Worm (Caenorhabditis elegans): Measurements from ENCODE around the gene srx-45.

srx-45 gene

DNA sequence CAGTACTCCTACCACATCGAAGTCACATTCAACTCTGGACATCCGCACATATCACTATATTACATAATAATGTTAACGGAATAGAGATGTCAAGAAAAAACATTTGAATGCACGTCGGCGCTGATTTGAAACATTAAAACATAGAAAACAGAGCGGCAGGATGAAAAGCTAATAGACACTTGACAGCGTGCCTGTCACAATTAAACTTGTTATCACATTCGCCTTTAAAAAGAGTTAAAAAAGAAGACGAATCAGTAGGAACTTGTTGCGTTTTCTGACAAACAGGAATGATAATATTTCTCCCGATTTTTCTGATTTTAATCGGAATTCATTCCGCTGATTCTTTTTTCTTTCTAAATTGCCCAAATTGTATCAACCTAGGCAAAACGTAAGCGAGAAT is 11.1 kb upstream of the srx-45 start:
- TF ChIP-seq tab-1 (GFP tag; IDR thresholded peaks at IDR 0.05) (no peak), ztf-29 (GFP tag; IDR thresholded peaks at IDR 0.05) (no peak), flt-1 (GFP tag; IDR thresholded peaks at IDR 0.05) (no peak), cog-1 (tag; optimal IDR thresholded peaks at IDR 0.05) (no peak), ref-1 (GFP tag; conservative IDR thresholded peaks at IDR 0.05) (no peak), med-1 (GFP tag; optimal IDR thresholded peaks at IDR 0.05; ENCODE audit: insufficient read depth) (no peak), T22C8.4 (GFP tag; IDR thresholded peaks at IDR 0.05) (no peak), klf-2 (GFP tag; conservative IDR thresholded peaks at IDR 0.05) (no peak), ztf-23 (GFP tag; IDR thresholded peaks at IDR 0.05) (no peak)

DNA sequence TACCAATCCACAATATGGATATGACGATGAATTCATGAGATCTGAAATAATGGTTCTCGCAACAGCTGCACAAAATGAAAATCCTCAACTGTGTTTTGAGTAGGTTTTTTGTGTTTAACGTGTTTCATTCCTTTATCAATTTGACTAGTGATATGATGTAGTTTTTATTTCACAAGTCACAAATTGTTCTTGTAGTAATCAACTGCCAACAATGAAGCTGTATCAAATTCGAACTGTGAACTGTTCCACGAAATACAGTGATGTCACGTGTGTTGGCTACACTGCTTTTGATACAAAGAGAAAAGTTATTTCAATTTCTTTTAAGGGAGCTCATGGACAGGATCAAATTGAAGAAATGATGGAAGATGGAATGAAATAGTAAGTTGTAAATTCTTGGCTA is 8.7 kb upstream of the srx-45 start:
- TF ChIP-seq T22C8.4 (GFP tag; IDR thresholded peaks at IDR 0.05) (no peak), ref-1 (GFP tag; conservative IDR thresholded peaks at IDR 0.05) (no peak), tab-1 (GFP tag; IDR thresholded peaks at IDR 0.05) (no peak), cog-1 (tag; optimal IDR thresholded peaks at IDR 0.05) (no peak)

DNA sequence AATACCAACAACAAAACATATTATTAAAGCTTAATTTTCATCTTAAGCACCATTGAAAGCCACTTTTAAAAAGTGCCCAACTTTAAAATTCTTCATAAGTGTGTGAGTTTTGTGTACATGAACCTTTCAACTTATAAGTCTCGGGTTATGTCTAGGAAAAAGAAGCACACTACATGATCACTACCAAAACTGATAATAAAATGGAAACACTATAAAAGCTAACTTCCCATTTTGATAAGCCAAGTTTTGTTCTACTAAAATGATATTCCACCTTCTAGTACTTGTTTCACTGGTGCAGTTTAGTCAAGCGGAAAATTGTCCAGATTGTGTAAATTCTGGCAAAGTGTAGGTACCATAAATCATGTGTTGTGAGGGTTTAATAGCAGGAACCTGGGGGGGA is 8.0 kb upstream of the srx-45 start, which contains the start of gene C40H1.8:
C40H1.8 (plus strand) TSS at position 242 of the 400 bp plus-strand sequence.
- no peak for TF ChIP-seq flt-1 (GFP tag; IDR thresholded peaks at IDR 0.05)
- TF ChIP-seq ztf-23 (GFP tag; IDR thresholded peaks at IDR 0.05), result no peak

DNA sequence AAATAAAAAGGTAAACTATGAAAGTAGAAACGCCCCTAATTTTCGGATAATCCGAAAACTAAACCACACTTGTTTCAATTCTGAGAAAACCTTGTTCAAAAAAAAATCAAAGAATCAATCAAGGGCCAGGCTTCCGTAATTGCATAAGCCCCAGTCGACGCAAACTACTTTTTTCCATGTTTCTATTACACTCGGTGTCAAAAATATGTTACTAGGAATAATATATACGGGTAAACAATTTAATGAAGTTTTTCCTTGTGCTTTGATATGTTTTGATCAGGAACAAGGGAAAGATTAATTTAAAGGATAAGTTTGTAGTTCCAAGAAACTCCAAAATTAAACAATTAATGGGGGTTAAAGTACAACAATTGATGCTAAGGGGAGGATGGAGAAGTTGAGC is 3.3 kb upstream of the srx-45 start:
- no peak for TF ChIP-seq cog-1 (tag; optimal IDR thresholded peaks at IDR 0.05)

DNA sequence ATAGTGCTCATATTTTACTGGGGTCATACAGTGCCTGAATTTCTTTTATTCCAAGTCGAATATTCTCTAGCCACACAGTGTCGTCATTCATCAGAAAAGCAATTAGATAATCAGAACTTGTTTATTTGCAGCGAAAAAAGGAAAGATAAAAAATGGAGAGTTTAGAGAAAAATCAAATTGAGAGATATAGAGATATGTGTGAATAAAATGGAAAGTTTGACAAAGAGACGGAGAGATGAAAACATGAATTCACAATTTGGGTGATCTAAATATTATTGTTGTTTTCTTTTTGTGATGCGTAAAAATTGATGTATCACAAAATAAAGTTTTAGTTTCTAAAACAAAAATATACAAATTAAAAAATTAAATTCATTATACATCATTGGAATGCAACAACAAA is 5.8 kb downstream of the srx-45 start:
- TF ChIP-seq ref-1 (GFP tag; conservative IDR thresholded peaks at IDR 0.05), result no peak
- TF ChIP-seq ztf-23 (GFP tag; IDR thresholded peaks at IDR 0.05), result no peak
- TF ChIP-seq tab-1 (GFP tag; IDR thresholded peaks at IDR 0.05), result no peak
- no peak for TF ChIP-seq med-1 (GFP tag; optimal IDR thresholded peaks at IDR 0.05; ENCODE audit: insufficient read depth)
- TF ChIP-seq ztf-29 (GFP tag; IDR thresholded peaks at IDR 0.05), result no peak
- TF ChIP-seq klf-2 (GFP tag; conservative IDR thresholded peaks at IDR 0.05), result no peak
- no peak for TF ChIP-seq flt-1 (GFP tag; IDR thresholded peaks at IDR 0.05)
- no peak for TF ChIP-seq T22C8.4 (GFP tag; IDR thresholded peaks at IDR 0.05)
- no peak for TF ChIP-seq cog-1 (tag; optimal IDR thresholded peaks at IDR 0.05)

DNA sequence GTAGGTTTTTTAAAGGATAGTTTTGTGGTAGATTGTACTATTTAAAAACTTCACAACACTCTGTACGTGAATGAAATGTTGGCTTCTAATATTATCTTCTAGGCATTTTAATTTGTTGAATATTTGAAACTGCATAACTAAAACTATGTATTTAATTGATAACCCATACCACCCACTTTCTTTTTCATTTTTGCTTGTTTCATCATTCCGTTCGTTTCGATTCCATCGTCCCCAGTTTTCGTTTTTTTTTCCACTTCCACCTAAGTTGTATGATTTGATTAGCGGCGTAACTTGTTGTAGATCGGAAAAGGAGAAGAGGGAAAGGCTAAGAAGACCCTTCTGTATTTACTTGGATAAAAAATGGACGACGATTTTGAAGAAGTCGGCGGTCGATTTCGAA is 6.6 kb downstream of the srx-45 start, which contains the start of gene K01B6.3:
K01B6.3 (plus strand) TSS at position 301 of the 400 bp plus-strand sequence.
- TF ChIP-seq ztf-29 (GFP tag; IDR thresholded peaks at IDR 0.05), result no peak
- no peak for TF ChIP-seq klf-2 (GFP tag; conservative IDR thresholded peaks at IDR 0.05)
- TF ChIP-seq flt-1 (GFP tag; IDR thresholded peaks at IDR 0.05), result no peak
- TF ChIP-seq tab-1 (GFP tag; IDR thresholded peaks at IDR 0.05), result no peak
- no peak for TF ChIP-seq cog-1 (tag; optimal IDR thresholded peaks at IDR 0.05)
- no peak for TF ChIP-seq T22C8.4 (GFP tag; IDR thresholded peaks at IDR 0.05)
- TF ChIP-seq med-1 (GFP tag; optimal IDR thresholded peaks at IDR 0.05; ENCODE audit: insufficient read depth), result no peak
- no peak for TF ChIP-seq ref-1 (GFP tag; conservative IDR thresholded peaks at IDR 0.05)
- no peak for TF ChIP-seq ztf-23 (GFP tag; IDR thresholded peaks at IDR 0.05)

DNA sequence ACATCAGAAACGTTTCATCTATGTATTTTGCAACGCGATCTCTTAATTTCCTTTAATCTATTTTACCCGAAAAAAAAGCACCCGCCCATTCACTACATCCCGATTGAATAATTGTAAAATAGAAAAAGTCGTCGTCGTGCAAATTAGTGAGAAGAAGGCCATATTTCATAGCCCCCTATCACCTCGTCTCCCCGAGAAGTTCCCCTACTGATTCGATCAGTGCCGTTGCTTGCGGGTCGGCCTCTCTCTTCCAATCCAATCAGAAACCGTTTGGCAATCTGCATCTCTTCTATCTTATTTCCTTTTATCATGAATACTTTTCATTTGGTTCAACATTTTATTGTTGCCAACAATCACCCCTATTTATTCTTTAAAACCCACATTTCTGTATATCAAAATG is 7.4 kb downstream of the srx-45 start:
- TF ChIP-seq klf-2 (GFP tag; conservative IDR thresholded peaks at IDR 0.05), result no peak
- TF ChIP-seq T22C8.4 (GFP tag; IDR thresholded peaks at IDR 0.05), result no peak
- TF ChIP-seq cog-1 (tag; optimal IDR thresholded peaks at IDR 0.05), result no peak
- TF ChIP-seq ztf-29 (GFP tag; IDR thresholded peaks at IDR 0.05), result no peak
- no peak for TF ChIP-seq ref-1 (GFP tag; conservative IDR thresholded peaks at IDR 0.05)
- no peak for TF ChIP-seq med-1 (GFP tag; optimal IDR thresholded peaks at IDR 0.05; ENCODE audit: insufficient read depth)
- TF ChIP-seq ztf-23 (GFP tag; IDR thresholded peaks at IDR 0.05), result no peak
- TF ChIP-seq tab-1 (GFP tag; IDR thresholded peaks at IDR 0.05), result no peak
- TF ChIP-seq flt-1 (GFP tag; IDR thresholded peaks at IDR 0.05), result no peak

DNA sequence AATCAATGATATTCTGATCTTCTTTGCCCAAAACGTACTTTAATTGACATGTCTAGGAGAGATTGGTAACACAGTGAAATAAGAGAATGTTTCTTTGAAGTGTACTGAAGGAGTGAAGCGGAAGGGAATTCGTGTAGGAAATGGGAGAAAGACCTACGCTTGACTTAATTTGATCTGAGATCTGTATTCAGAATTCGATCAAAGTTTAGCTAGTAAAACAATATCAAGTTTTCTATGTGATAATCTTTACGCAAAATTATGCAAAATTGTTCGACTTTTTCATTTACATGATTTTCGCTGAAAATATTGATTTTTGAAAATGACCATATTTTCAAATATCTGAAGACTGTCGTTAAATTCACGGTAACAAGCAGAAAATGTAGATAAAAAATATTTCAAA is 9.2 kb downstream of the srx-45 start, which contains the start of gene K01B6.4:
K01B6.4 (minus strand) TSS at position 101 of the 400 bp plus-strand sequence.
- TF ChIP-seq ztf-29 (GFP tag; IDR thresholded peaks at IDR 0.05) (no peak), med-1 (GFP tag; optimal IDR thresholded peaks at IDR 0.05; ENCODE audit: insufficient read depth) (no peak), flt-1 (GFP tag; IDR thresholded peaks at IDR 0.05) (no peak), ztf-23 (GFP tag; IDR thresholded peaks at IDR 0.05) (no peak), T22C8.4 (GFP tag; IDR thresholded peaks at IDR 0.05) (no peak), klf-2 (GFP tag; conservative IDR thresholded peaks at IDR 0.05) (no peak), tab-1 (GFP tag; IDR thresholded peaks at IDR 0.05) (no peak), cog-1 (tag; optimal IDR thresholded peaks at IDR 0.05) (no peak), ref-1 (GFP tag; conservative IDR thresholded peaks at IDR 0.05) (no peak)

DNA sequence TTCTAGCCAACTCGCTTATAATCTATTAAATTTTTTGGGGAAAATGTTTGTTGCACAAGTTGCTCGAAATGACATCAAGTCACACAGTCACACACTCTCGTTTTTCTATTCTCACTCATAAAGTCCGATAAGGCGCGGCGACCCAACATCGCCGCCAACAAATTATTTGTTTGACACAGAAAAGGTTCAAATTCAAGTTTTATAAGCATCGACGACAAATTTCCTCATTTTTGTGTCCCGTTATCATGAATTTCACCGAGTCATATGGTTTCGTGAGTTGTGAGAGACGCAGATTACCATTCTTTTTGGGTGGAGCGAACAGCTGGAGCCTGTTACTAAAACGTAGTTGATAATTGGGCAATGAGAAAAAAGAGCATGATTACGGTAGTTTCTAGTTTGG is 16.7 kb downstream of the srx-45 start:
- TF ChIP-seq med-1 (GFP tag; optimal IDR thresholded peaks at IDR 0.05; ENCODE audit: insufficient read depth) (no peak), ztf-29 (GFP tag; IDR thresholded peaks at IDR 0.05) (no peak), tab-1 (GFP tag; IDR thresholded peaks at IDR 0.05) (no peak), klf-2 (GFP tag; conservative IDR thresholded peaks at IDR 0.05) (no peak), ref-1 (GFP tag; conservative IDR thresholded peaks at IDR 0.05) (no peak), ztf-23 (GFP tag; IDR thresholded peaks at IDR 0.05) (no peak)

DNA sequence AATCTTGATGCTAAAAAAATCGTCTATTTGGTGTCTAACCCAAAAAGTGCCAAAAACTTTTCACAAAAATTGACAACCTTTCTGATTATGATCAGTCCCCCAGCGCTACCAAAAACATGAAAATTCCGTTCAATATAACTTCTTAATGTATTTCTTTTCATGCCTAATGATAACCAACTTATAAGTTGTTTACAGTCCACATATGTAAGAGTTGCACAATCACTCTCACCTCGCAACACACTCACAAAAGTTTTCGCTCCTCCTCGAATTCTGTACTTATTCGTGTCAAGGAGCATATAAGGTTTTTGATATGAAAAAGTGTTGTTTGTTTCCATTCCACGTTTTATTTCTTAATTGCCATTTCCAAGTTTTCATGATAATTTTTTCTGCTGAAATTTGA is 18.0 kb downstream of the srx-45 start:
- TF ChIP-seq med-1 (GFP tag; optimal IDR thresholded peaks at IDR 0.05; ENCODE audit: insufficient read depth) (no peak), cog-1 (tag; optimal IDR thresholded peaks at IDR 0.05) (no peak), ref-1 (GFP tag; conservative IDR thresholded peaks at IDR 0.05) (no peak), tab-1 (GFP tag; IDR thresholded peaks at IDR 0.05) (no peak), ztf-29 (GFP tag; IDR thresholded peaks at IDR 0.05) (no peak), ztf-23 (GFP tag; IDR thresholded peaks at IDR 0.05) (no peak), T22C8.4 (GFP tag; IDR thresholded peaks at IDR 0.05) (no peak)

DNA sequence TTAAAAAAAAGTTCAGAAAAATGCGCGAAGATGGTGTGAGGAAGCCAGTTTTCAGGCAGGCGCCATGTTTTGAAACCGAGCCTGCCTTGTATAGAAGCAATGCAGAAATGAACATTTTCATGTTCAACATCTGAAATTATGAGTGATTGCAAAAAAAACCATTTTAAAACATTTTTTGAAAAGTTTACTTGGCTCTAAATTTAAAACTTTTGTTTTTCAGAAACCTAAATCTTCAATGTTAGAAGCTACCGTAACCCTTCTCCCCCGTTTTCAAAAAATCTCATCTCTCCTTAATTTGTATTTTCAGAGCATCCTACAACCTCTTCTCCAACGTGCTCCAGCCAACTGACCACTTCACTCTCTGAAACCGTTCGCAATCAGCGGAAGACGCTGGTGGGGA is 25.0 kb downstream of the srx-45 start, which contains the start of gene fozi-1:
fozi-1 (plus strand) TSS at position 301 of the 400 bp plus-strand sequence.
- TF ChIP-seq flt-1 (GFP tag; IDR thresholded peaks at IDR 0.05) (no peak), ref-1 (GFP tag; conservative IDR thresholded peaks at IDR 0.05) (no peak), klf-2 (GFP tag; conservative IDR thresholded peaks at IDR 0.05) (no peak), T22C8.4 (GFP tag; IDR thresholded peaks at IDR 0.05) (no peak), ztf-29 (GFP tag; IDR thresholded peaks at IDR 0.05) (no peak), tab-1 (GFP tag; IDR thresholded peaks at IDR 0.05) (no peak), cog-1 (tag; optimal IDR thresholded peaks at IDR 0.05) (no peak), med-1 (GFP tag; optimal IDR thresholded peaks at IDR 0.05; ENCODE audit: insufficient read depth) (no peak)

All from whole organism, midembryonic.